Worm (Caenorhabditis elegans) whole organism, L1 larva: Measurements from ENCODE around the gene T01G1.2.

Source experiments
- C04F5.9 ChIP-seq: sonication (generic microtip); optimal IDR thresholded peaks from 2 replicates; lab custom pipeline; 2016; ENCODE audit warnings: missing genetic modification characterization, missing compliant biosample characterization
- F16B12.6 ChIP-seq: fragments of 150-350 bp; optimal IDR thresholded peaks from 2 replicates; lab custom pipeline; 2014; ENCODE audit warnings: missing biosample characterization, missing genetic modification characterization
- alr-1 ChIP-seq: fragments of 200-800 bp; sonication (Bioruptor generic); optimal IDR thresholded peaks from 2 replicates; lab custom pipeline; 2018; ENCODE audit warnings: borderline replicate concordance, mild to moderate bottlenecking, missing genetic modification characterization, missing compliant biosample characterization
- ceh-88 ChIP-seq: fragments of 200-800 bp; sonication (Bioruptor generic); IDR thresholded peaks from 2 replicates; pipeline ENCODE4 v1.3.6; 2022; ENCODE audit warnings: missing genetic modification characterization, missing compliant biosample characterization
- ceh-90 ChIP-seq: sonication (generic microtip); optimal IDR thresholded peaks from 2 replicates; lab custom pipeline; 2016; ENCODE audit warnings: missing genetic modification characterization, missing compliant biosample characterization
- ces-1 ChIP-seq: fragments of 150-350 bp; optimal IDR thresholded peaks from 2 replicates; lab custom pipeline; 2014; ENCODE audit warnings: missing biosample characterization, missing genetic modification reagents, missing genetic modification characterization
- dpl-1 ChIP-seq, 3 experiments: fragments of 150-350 bp in 2 of 3; sonication (generic microtip) in 1 of 3; optimal IDR thresholded peaks; 2 replicates each; lab custom pipeline; 2014 to 2017; ENCODE audit warnings: missing biosample characterization in 3 of 3, missing genetic modification characterization in 3 of 3, missing genetic modification reagents in 3 of 3
- efl-1 ChIP-seq, 4 experiments: fragments of 150-350 bp; optimal IDR thresholded peaks in 3 of 4; peaks in 1 of 4; 1 replicate in 1 of 4; 2 replicates in 3 of 4; lab custom pipeline; 2014; ENCODE audit warnings: missing biosample characterization in 2 of 4, missing genetic modification characterization in 2 of 4, missing genetic modification reagents in 2 of 4
- egl-13 ChIP-seq: sonication (generic microtip); optimal IDR thresholded peaks from 2 replicates; lab custom pipeline; 2016; ENCODE audit warnings: missing genotype, missing genetic modification reagents, missing genetic modification characterization, missing compliant biosample characterization
- egl-27 ChIP-seq, 2 experiments: fragments of 150-350 bp in 1 of 2; sonication (generic microtip); optimal IDR thresholded peaks; 3 replicates each; lab custom pipeline; 2017 to 2018; ENCODE audit warnings: missing biosample characterization in 2 of 2, missing genetic modification characterization in 2 of 2, missing genetic modification reagents in 2 of 2
- elt-3 ChIP-seq, 6 experiments: fragments of 150-350 bp in 1 of 6; sonication (generic microtip); optimal IDR thresholded peaks; 2 replicates each; lab custom pipeline; 2017 to 2018; ENCODE audit warnings: missing biosample characterization in 6 of 6, missing genetic modification characterization in 6 of 6, inconsistent platforms in 1 of 6
- ets-5 ChIP-seq: fragments of 200-800 bp; sonication (Bioruptor generic); IDR thresholded peaks from 2 replicates; pipeline ENCODE4 v1.3.6; 2022; ENCODE audit warnings: missing genetic modification characterization, missing compliant biosample characterization
- fkh-4 ChIP-seq: sonication (generic microtip); optimal IDR thresholded peaks from 2 replicates; lab custom pipeline; 2016; ENCODE audit warnings: missing compliant biosample characterization, missing genetic modification characterization, borderline replicate concordance
- fos-1 ChIP-seq: fragments of 150-350 bp; optimal IDR thresholded peaks from 2 replicates; lab custom pipeline; 2014; ENCODE audit warnings: missing biosample characterization, missing genetic modification characterization
- hlh-17 ChIP-seq: fragments of 200-800 bp; sonication (Bioruptor generic); optimal IDR thresholded peaks from 2 replicates; lab custom pipeline; 2018; ENCODE audit warnings: missing genetic modification characterization, mild to moderate bottlenecking, missing compliant biosample characterization, moderate library complexity, borderline replicate concordance
- hlh-4 ChIP-seq: sonication (generic microtip); optimal IDR thresholded peaks from 2 replicates; lab custom pipeline; 2016; ENCODE audit warnings: mild to moderate bottlenecking, missing genetic modification characterization, missing compliant biosample characterization
- irx-1 ChIP-seq: sonication (generic microtip); optimal IDR thresholded peaks from 2 replicates; lab custom pipeline; 2016; ENCODE audit warnings: missing genetic modification characterization, missing compliant biosample characterization
- isw-1 ChIP-seq: fragments of 200-800 bp; sonication (Bioruptor generic); IDR thresholded peaks from 2 replicates; pipeline ENCODE4 v1.3.6; 2022; ENCODE audit warnings: missing genetic modification characterization, missing compliant biosample characterization
- lin-14 ChIP-seq: fragments of 200-800 bp; sonication (Bioruptor generic); optimal IDR thresholded peaks from 2 replicates; lab custom pipeline; 2018; ENCODE audit warnings: mild to moderate bottlenecking, missing genetic modification characterization, moderate library complexity, missing compliant biosample characterization
- lin-39 ChIP-seq: fragments of 150-350 bp; optimal IDR thresholded peaks from 2 replicates; lab custom pipeline; 2014; ENCODE audit warnings: missing biosample characterization, missing genetic modification reagents, missing genetic modification characterization
- lsy-2 ChIP-seq, 2 experiments: fragments of 150-350 bp; optimal IDR thresholded peaks; 2 replicates each; lab custom pipeline; 2014; ENCODE audit warnings: missing biosample characterization in 2 of 2, missing genetic modification characterization in 2 of 2
- mdl-1 ChIP-seq, 2 experiments: fragments of 150-350 bp; optimal IDR thresholded peaks; 2 replicates each; lab custom pipeline; 2014 to 2017; ENCODE audit warnings: missing biosample characterization in 2 of 2, missing genetic modification characterization in 2 of 2, inconsistent platforms in 1 of 2
- nhr-19 ChIP-seq: fragments of 200-800 bp; sonication (Bioruptor generic); conservative IDR thresholded peaks from 2 replicates; pipeline ENCODE4 v1.3.6; 2022; ENCODE audit warnings: missing genetic modification characterization, missing compliant biosample characterization
- nhr-20 ChIP-seq: sonication (generic microtip); optimal IDR thresholded peaks from 2 replicates; lab custom pipeline; 2016; ENCODE audit warnings: mild to moderate bottlenecking, missing genetic modification characterization, missing compliant biosample characterization
- nhr-237 ChIP-seq: fragments of 150-350 bp; optimal IDR thresholded peaks from 2 replicates; lab custom pipeline; 2014; ENCODE audit warnings: missing biosample characterization, missing genetic modification characterization
- nhr-28 ChIP-seq: fragments of 150-350 bp; optimal IDR thresholded peaks from 2 replicates; lab custom pipeline; 2014; ENCODE audit warnings: missing biosample characterization, missing genetic modification characterization
- nhr-84 ChIP-seq: sonication (generic microtip); optimal IDR thresholded peaks from 2 replicates; lab custom pipeline; 2017; ENCODE audit warnings: missing biosample characterization, missing genetic modification characterization
- nhr-85 ChIP-seq: sonication (generic microtip); peaks from one replicate; lab custom pipeline; 2016; ENCODE audit warnings: missing genetic modification characterization, inconsistent platforms, missing compliant biosample characterization
- nhr-90 ChIP-seq: sonication (generic microtip); optimal IDR thresholded peaks from 2 replicates; lab custom pipeline; 2016; ENCODE audit warnings: mild to moderate bottlenecking, missing genetic modification characterization, missing compliant biosample characterization; ENCODE audit not compliant: poor library complexity
- pag-3 ChIP-seq: sonication (generic microtip); optimal IDR thresholded peaks from 2 replicates; lab custom pipeline; 2017; ENCODE audit warnings: missing genetic modification characterization, mild to moderate bottlenecking, missing compliant biosample characterization, antibody characterized with exemption, borderline replicate concordance; ENCODE audit not compliant: insufficient read depth
- pqm-1 ChIP-seq: sonication (generic microtip); optimal IDR thresholded peaks from 3 replicates; lab custom pipeline; 2017; ENCODE audit warnings: missing biosample characterization, missing genetic modification characterization
- skn-1 ChIP-seq: fragments of 150-350 bp; optimal IDR thresholded peaks from 2 replicates; lab custom pipeline; 2014; ENCODE audit warnings: missing biosample characterization, missing genetic modification characterization
- snu-23 ChIP-seq: sonication (generic microtip); optimal IDR thresholded peaks from 2 replicates; lab custom pipeline; 2016; ENCODE audit warnings: missing genetic modification characterization, missing compliant biosample characterization
- sup-37 ChIP-seq: fragments of 200-800 bp; sonication (Bioruptor generic); optimal IDR thresholded peaks from 2 replicates; lab custom pipeline; 2018; ENCODE audit warnings: mild to moderate bottlenecking, missing genetic modification characterization, missing compliant biosample characterization
- swsn-7 ChIP-seq: sonication (generic microtip); optimal IDR thresholded peaks from 2 replicates; lab custom pipeline; 2016; ENCODE audit warnings: missing genetic modification characterization, missing compliant biosample characterization
- tbx-2 ChIP-seq: sonication (generic microtip); optimal IDR thresholded peaks from 2 replicates; lab custom pipeline; 2016; ENCODE audit warnings: missing genetic modification characterization, missing compliant biosample characterization
- unc-30 ChIP-seq: sonication (generic microtip); optimal IDR thresholded peaks from 2 replicates; lab custom pipeline; 2017; ENCODE audit warnings: missing biosample characterization, missing genetic modification characterization
- unc-62 ChIP-seq: fragments of 150-350 bp; optimal IDR thresholded peaks from 2 replicates; lab custom pipeline; 2014; ENCODE audit warnings: missing biosample characterization, missing genetic modification reagents, missing genetic modification characterization
- unc-86 ChIP-seq: sonication (generic microtip); optimal IDR thresholded peaks from 2 replicates; lab custom pipeline; 2016; ENCODE audit warnings: missing genetic modification characterization, missing compliant biosample characterization
- unc-98 ChIP-seq: fragments of 200-800 bp; sonication (Bioruptor generic); IDR thresholded peaks from 2 replicates; pipeline ENCODE4 v1.3.6; 2022; ENCODE audit warnings: missing genetic modification characterization, missing compliant biosample characterization
- vab-15 ChIP-seq: sonication (generic microtip); optimal IDR thresholded peaks from 2 replicates; lab custom pipeline; 2017; ENCODE audit warnings: missing genotype, mild to moderate bottlenecking, missing genetic modification characterization, missing compliant biosample characterization
- xbp-1 ChIP-seq: sonication (generic microtip); optimal IDR thresholded peaks from 2 replicates; lab custom pipeline; 2016; ENCODE audit warnings: missing genetic modification characterization, missing compliant biosample characterization
- zip-4 ChIP-seq: fragments of 200-800 bp; sonication (Bioruptor generic); optimal IDR thresholded peaks from 2 replicates; lab custom pipeline; 2018; ENCODE audit warnings: mild to moderate bottlenecking, missing genetic modification characterization, moderate library complexity, missing compliant biosample characterization
- ztf-11 ChIP-seq, 2 experiments: sonication (generic microtip); optimal IDR thresholded peaks; 2 replicates each; lab custom pipeline; 2016 to 2017; ENCODE audit warnings: missing genetic modification characterization in 2 of 2, missing biosample characterization in 1 of 2, missing compliant biosample characterization in 1 of 2

T01G1.2 gene

ce11 chrIV:11314885-11315284, 39.3 kb upstream of the T01G1.2 start, which contains the start of the genes B0035.3, B0035.22 and pfd-4 (continued):
- TF ChIP-seq ces-1 (GFP tag; lab: Kevin White, UChicago) (no peak), elt-3 (tag; optimal IDR thresholded peaks at IDR 0.05; lab: Kevin White, UChicago) (peak in 2 of 6 experiments; percentile 16 to 54), pag-3 (no peak), unc-30 (tag; lab: Kevin White, UChicago) (no peak), dpl-1 (GFP tag; optimal IDR thresholded peaks at IDR 0.05; lab: Kevin White, UChicago) (peak; percentile 41 to 57 (median 45)), nhr-237 (no peak), unc-86 (tag; lab: Kevin White, UChicago) (peak; percentile 49), nhr-90 (tag; lab: Kevin White, UChicago) (peak; percentile 86), unc-98 (no peak), alr-1 (tag; lab: Kevin White, UChicago) (no peak), lin-14 (GFP tag; lab: Kevin White, UChicago) (peak; percentile 74), egl-13 (tag; lab: Kevin White, UChicago) (peak; percentile 70), C04F5.9 (tag; lab: Kevin White, UChicago) (peak; percentile 73), nhr-28 (tag; lab: Kevin White, UChicago) (no peak), tbx-2 (tag; lab: Kevin White, UChicago) (peak; percentile 82), zip-4 (GFP tag; lab: Kevin White, UChicago) (no peak), nhr-19 (GFP tag; lab: Robert Waterston, UW) (peak; percentile 58), fos-1 (tag; lab: Kevin White, UChicago) (peak; percentile 11), lin-39 (no peak), fkh-4 (tag; lab: Kevin White, UChicago) (peak; percentile 84), ceh-90 (tag; lab: Kevin White, UChicago) (peak; percentile 87), ets-5 (no peak), pqm-1 (tag; lab: Kevin White, UChicago) (no peak), unc-62 (GFP tag; lab: Kevin White, UChicago) (no peak), ceh-88 (no peak), swsn-7 (peak; percentile 77), hlh-17 (GFP tag; lab: Kevin White, UChicago) (no peak), egl-27 (tag; optimal IDR thresholded peaks at IDR 0.05; lab: Kevin White, UChicago) (no peak), mdl-1 (tag; optimal IDR thresholded peaks at IDR 0.05; lab: Kevin White, UChicago) (peak in 1 of 2 experiments; percentile 3), lsy-2 (tag; optimal IDR thresholded peaks at IDR 0.05; lab: Kevin White, UChicago) (peak; percentile 70 to 79)

ce11 chrIV:11315688-11316087, 38.5 kb upstream of the T01G1.2 start:
- no peak for TF ChIP-seq irx-1 (tag; lab: Kevin White, UChicago)
- TF ChIP-seq nhr-85 (tag; lab: Kevin White, UChicago): peak; percentile 80
- TF ChIP-seq ztf-11 (tag; optimal IDR thresholded peaks at IDR 0.05; lab: Kevin White, UChicago): peak in 1 of 2 experiments; percentile 26
- no peak for TF ChIP-seq efl-1 (optimal IDR thresholded peaks at IDR 0.05; lab: Kevin White, UChicago)
- peak in 1 of 2 experiments; percentile 90 for TF ChIP-seq efl-1 (GFP tag; optimal IDR thresholded peaks at IDR 0.05 in 1 of 2; lab: Kevin White, UChicago)
- TF ChIP-seq snu-23: no peak
- no peak for TF ChIP-seq nhr-84 (tag; lab: Kevin White, UChicago)

DNA sequence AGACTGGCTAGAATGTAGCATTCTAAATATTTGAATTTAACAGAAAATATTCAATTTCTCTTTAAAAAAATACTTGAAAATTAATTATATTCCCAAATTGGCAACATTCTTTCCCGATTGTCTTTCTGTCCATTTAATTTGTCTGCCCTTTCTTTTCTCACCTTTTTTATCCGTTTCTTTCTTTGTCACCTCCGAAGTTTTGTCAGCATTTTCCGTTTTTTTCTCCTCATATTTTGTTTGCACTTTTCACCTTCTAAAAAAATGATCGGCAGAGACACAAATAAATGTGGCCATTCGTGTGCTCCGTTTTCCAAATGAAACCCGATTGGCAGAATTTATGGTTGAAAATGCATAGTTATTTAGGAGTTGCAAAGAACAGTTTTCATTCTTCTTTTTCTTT, 38.1 kb upstream of the T01G1.2 start:
- TF ChIP-seq isw-1 (no peak), hlh-4 (tag; lab: Kevin White, UChicago) (no peak), sup-37 (GFP tag; lab: Kevin White, UChicago) (no peak), skn-1 (tag; lab: Kevin White, UChicago) (peak; percentile 78), nhr-20 (tag; lab: Kevin White, UChicago) (no peak), F16B12.6 (tag; lab: Kevin White, UChicago) (no peak), vab-15 (no peak), nhr-28 (tag; lab: Kevin White, UChicago) (no peak), nhr-85 (tag; lab: Kevin White, UChicago) (peak; percentile 31), lin-14 (GFP tag; lab: Kevin White, UChicago) (peak; percentile 51), xbp-1 (tag; lab: Kevin White, UChicago) (no peak), dpl-1 (GFP tag; optimal IDR thresholded peaks at IDR 0.05; lab: Kevin White, UChicago) (no peak)
